Worm (Caenorhabditis elegans) whole organism, late embryonic: ENCODE results near the gene hizr-1.
A peak's percentile ranks its signal among the peaks of the same experiment; 100 is the strongest.

Source experiments
- C38D4.7 ChIP-seq: fragments of 200-800 bp; sonication (Bioruptor generic); optimal IDR thresholded peaks from 2 replicates; lab custom pipeline; 2018; ENCODE audit warnings: mild to moderate bottlenecking, missing genetic modification characterization, moderate library complexity, missing compliant biosample characterization
- F13H6.1 ChIP-seq: sonication (generic microtip); optimal IDR thresholded peaks from 2 replicates; lab custom pipeline; 2016; ENCODE audit warnings: missing genetic modification characterization, missing compliant biosample characterization
- T23F11.4 ChIP-seq: fragments of 200-800 bp; sonication (Bioruptor generic); optimal IDR thresholded peaks from 2 replicates; lab custom pipeline; 2018; ENCODE audit warnings: mild to moderate bottlenecking, missing genetic modification characterization, missing compliant biosample characterization
- Y22D7AL.16 ChIP-seq: sonication (generic microtip); optimal IDR thresholded peaks from 2 replicates; lab custom pipeline; 2016; ENCODE audit warnings: missing genetic modification characterization, missing compliant biosample characterization
- ahr-1 ChIP-seq: sonication (generic microtip); optimal IDR thresholded peaks from 2 replicates; lab custom pipeline; 2016; ENCODE audit warnings: missing genetic modification characterization, missing compliant biosample characterization
- ama-1 ChIP-seq: fragments of 150-350 bp; optimal IDR thresholded peaks from 2 replicates; lab custom pipeline; 2014
- ceh-19 ChIP-seq: fragments of 200-800 bp; sonication (Bioruptor generic); optimal IDR thresholded peaks from 2 replicates; lab custom pipeline; 2018; ENCODE audit warnings: mild to moderate bottlenecking, missing genetic modification characterization, missing compliant biosample characterization
- ceh-2 ChIP-seq: sonication (generic microtip); optimal IDR thresholded peaks from 2 replicates; lab custom pipeline; 2016; ENCODE audit warnings: missing genotype, missing genetic modification characterization, missing compliant biosample characterization
- ceh-22 ChIP-seq: sonication (generic microtip); optimal IDR thresholded peaks from 2 replicates; lab custom pipeline; 2017; ENCODE audit warnings: missing biosample characterization, missing genetic modification characterization
- ceh-30 ChIP-seq: fragments of 150-350 bp; optimal IDR thresholded peaks from 2 replicates; lab custom pipeline; 2014; ENCODE audit warnings: missing biosample characterization, missing genetic modification characterization
- ceh-31 ChIP-seq: sonication (generic microtip); optimal IDR thresholded peaks from 2 replicates; lab custom pipeline; 2016; ENCODE audit warnings: missing genetic modification characterization, missing compliant biosample characterization
- ceh-34 ChIP-seq: sonication (generic microtip); optimal IDR thresholded peaks from 2 replicates; lab custom pipeline; 2016; ENCODE audit warnings: mild to moderate bottlenecking, missing genetic modification characterization, missing compliant biosample characterization
- ceh-45 ChIP-seq: fragments of 200-800 bp; sonication (Bioruptor generic); IDR thresholded peaks from 2 replicates; pipeline ENCODE4 v1.3.6; 2022; ENCODE audit warnings: missing genetic modification reagents, missing genetic modification characterization, missing compliant biosample characterization
- ceh-48 ChIP-seq: sonication (generic microtip); optimal IDR thresholded peaks from 2 replicates; lab custom pipeline; 2016; ENCODE audit warnings: missing genetic modification characterization, inconsistent platforms, missing compliant biosample characterization
- ceh-9 ChIP-seq: sonication (generic microtip); optimal IDR thresholded peaks from 2 replicates; lab custom pipeline; 2016; ENCODE audit warnings: mild to moderate bottlenecking, missing genetic modification characterization, inconsistent platforms, missing compliant biosample characterization
- che-1 ChIP-seq: sonication (generic microtip); optimal IDR thresholded peaks from 2 replicates; lab custom pipeline; 2016; ENCODE audit warnings: mild to moderate bottlenecking, missing genetic modification characterization, missing compliant biosample characterization
- dve-1 ChIP-seq: sonication (generic microtip); optimal IDR thresholded peaks from 2 replicates; lab custom pipeline; 2017; ENCODE audit warnings: antibody characterized with exemption, mild to moderate bottlenecking, missing genetic modification characterization, missing compliant biosample characterization
- eyg-1 ChIP-seq: sonication (generic microtip); optimal IDR thresholded peaks from 2 replicates; lab custom pipeline; 2016; ENCODE audit warnings: missing genotype, missing genetic modification characterization, missing compliant biosample characterization
- fax-1 ChIP-seq: sonication (generic microtip); optimal IDR thresholded peaks from 2 replicates; lab custom pipeline; 2016; ENCODE audit warnings: missing genotype, missing genetic modification characterization, missing compliant biosample characterization
- fkh-6 ChIP-seq: sonication (generic microtip); optimal IDR thresholded peaks from 2 replicates; lab custom pipeline; 2016; ENCODE audit warnings: missing genetic modification characterization, missing compliant biosample characterization
- hlh-13 ChIP-seq: fragments of 200-800 bp; sonication (Bioruptor generic); optimal IDR thresholded peaks from 2 replicates; lab custom pipeline; 2018; ENCODE audit warnings: mild to moderate bottlenecking, missing genetic modification characterization, missing compliant biosample characterization
- hlh-30 ChIP-seq: sonication (generic microtip); optimal IDR thresholded peaks from 2 replicates; lab custom pipeline; 2017; ENCODE audit warnings: antibody characterized with exemption, missing genetic modification characterization, missing compliant biosample characterization; ENCODE audit not compliant: insufficient read depth
- hlh-6 ChIP-seq: sonication (generic microtip); optimal IDR thresholded peaks from 2 replicates; lab custom pipeline; 2016; ENCODE audit warnings: missing genotype, missing genetic modification characterization, missing compliant biosample characterization
- lin-11 ChIP-seq: fragments of 200-800 bp; sonication (Bioruptor generic); optimal IDR thresholded peaks from 2 replicates; lab custom pipeline; 2018; ENCODE audit warnings: mild to moderate bottlenecking, missing genetic modification characterization, missing compliant biosample characterization
- madf-2 ChIP-seq: sonication (generic microtip); optimal IDR thresholded peaks from 2 replicates; lab custom pipeline; 2017; ENCODE audit warnings: missing genetic modification characterization, missing compliant biosample characterization
- nfya-1 ChIP-seq: sonication (generic microtip); optimal IDR thresholded peaks from 2 replicates; lab custom pipeline; 2017; ENCODE audit warnings: missing genetic modification characterization, mild to moderate bottlenecking, missing compliant biosample characterization, antibody characterized with exemption, moderate library complexity
- nhr-11 ChIP-seq: fragments of 150-350 bp; optimal IDR thresholded peaks from 2 replicates; lab custom pipeline; 2014; ENCODE audit warnings: missing biosample characterization, missing genetic modification characterization
- nhr-232 ChIP-seq: sonication (generic microtip); optimal IDR thresholded peaks from 2 replicates; lab custom pipeline; 2016; ENCODE audit warnings: missing genetic modification characterization, missing compliant biosample characterization
- npax-4 ChIP-seq: sonication (generic microtip); optimal IDR thresholded peaks from 2 replicates; lab custom pipeline; 2016; ENCODE audit warnings: missing genetic modification characterization, missing compliant biosample characterization
- odd-2 ChIP-seq: sonication (generic microtip); optimal IDR thresholded peaks from 2 replicates; lab custom pipeline; 2017; ENCODE audit warnings: antibody characterized with exemption, mild to moderate bottlenecking, missing genetic modification characterization, missing compliant biosample characterization
- pag-3 ChIP-seq: sonication (generic microtip); optimal IDR thresholded peaks from 2 replicates; lab custom pipeline; 2016; ENCODE audit warnings: missing compliant biosample characterization, missing genetic modification characterization, borderline replicate concordance
- pat-9 ChIP-seq: fragments of 200-800 bp; sonication (Bioruptor generic); optimal IDR thresholded peaks from 2 replicates; lab custom pipeline; 2018; ENCODE audit warnings: mild to moderate bottlenecking, missing genetic modification characterization, moderate library complexity, missing compliant biosample characterization
- pha-4 ChIP-seq: fragments of 150-350 bp; optimal IDR thresholded peaks from 2 replicates; lab custom pipeline; 2018; ENCODE audit warnings: missing biosample characterization, missing genetic modification reagents, missing genetic modification characterization
- pqm-1 ChIP-seq: sonication (generic microtip); optimal IDR thresholded peaks from 2 replicates; lab custom pipeline; 2016; ENCODE audit warnings: missing genetic modification characterization, missing compliant biosample characterization
- ref-2 ChIP-seq: sonication (generic microtip); optimal IDR thresholded peaks from 2 replicates; lab custom pipeline; 2016; ENCODE audit warnings: missing genetic modification characterization, missing compliant biosample characterization
- rnt-1 ChIP-seq: sonication (generic microtip); optimal IDR thresholded peaks from 2 replicates; lab custom pipeline; 2016; ENCODE audit warnings: missing genetic modification characterization, missing compliant biosample characterization
- sdc-2 ChIP-seq: sonication (generic microtip); optimal IDR thresholded peaks from 2 replicates; lab custom pipeline; 2016; ENCODE audit warnings: missing genotype, missing genetic modification characterization, missing compliant biosample characterization
- sox-2 ChIP-seq: fragments of 200-800 bp; sonication (Bioruptor generic); IDR thresholded peaks from 2 replicates; pipeline ENCODE4 v1.3.6; 2022; ENCODE audit warnings: missing genetic modification reagents, missing genetic modification characterization, missing compliant biosample characterization
- syd-9 ChIP-seq: sonication (generic microtip); optimal IDR thresholded peaks from 2 replicates; lab custom pipeline; 2016; ENCODE audit warnings: mild to moderate bottlenecking, missing genetic modification characterization, moderate library complexity, missing compliant biosample characterization
- unc-3 ChIP-seq, 2 experiments: fragments of 200-800 bp in 1 of 2; sonication (Bioruptor generic) in 1 of 2; sonication (generic microtip) in 1 of 2; conservative IDR thresholded peaks in 1 of 2; optimal IDR thresholded peaks in 1 of 2; 2 replicates each; pipeline versions ENCODE4 v1.3.6 to Lab custom; 2016 to 2022; ENCODE audit warnings: missing compliant biosample characterization in 2 of 2, missing genetic modification characterization in 2 of 2, missing genetic modification reagents in 1 of 2
- unc-42 ChIP-seq: sonication (generic microtip); optimal IDR thresholded peaks from 2 replicates; lab custom pipeline; 2016; ENCODE audit warnings: missing genotype, missing genetic modification characterization, missing compliant biosample characterization
- unc-55 ChIP-seq: sonication (generic microtip); optimal IDR thresholded peaks from 2 replicates; lab custom pipeline; 2017; ENCODE audit warnings: missing biosample characterization, missing genetic modification reagents, missing genetic modification characterization
- unc-86 ChIP-seq: sonication (generic microtip); optimal IDR thresholded peaks from 2 replicates; lab custom pipeline; 2016; ENCODE audit warnings: missing genetic modification characterization, missing compliant biosample characterization
- ztf-16 ChIP-seq: sonication (generic microtip); optimal IDR thresholded peaks from 2 replicates; lab custom pipeline; 2017; ENCODE audit warnings: missing genetic modification characterization, missing compliant biosample characterization

The hizr-1 gene

DNA sequence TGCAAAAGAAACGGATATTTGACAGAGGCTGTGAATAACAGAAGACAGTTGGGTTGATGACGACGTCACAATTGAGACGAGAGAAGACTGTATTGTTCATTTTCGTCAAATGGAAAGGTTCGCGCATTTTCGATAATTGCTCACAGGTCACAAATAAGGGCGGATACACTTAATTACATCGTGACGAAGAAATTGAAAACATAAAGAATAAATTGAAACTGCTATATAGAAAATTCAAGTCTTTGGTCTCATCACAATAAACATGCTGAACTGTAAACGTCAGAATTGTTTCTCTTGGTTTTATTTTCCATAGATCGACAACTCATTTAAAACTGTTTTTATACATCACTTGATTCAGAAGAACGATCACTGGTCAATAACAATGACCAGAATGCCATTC, 8.7 kb downstream of the hizr-1 start, which contains the start of gene ZK455.5:
Gene ZK455.5 (minus strand): TSS at position 101 of the 400 bp plus-strand sequence.
- TF ChIP-seq pqm-1 (no peak), unc-55 (GFP tag; lab: Kevin White, UChicago) (no peak), sdc-2 (tag; lab: Kevin White, UChicago) (no peak), ceh-9 (no peak), ama-1 (lab: Kevin White, UChicago) (no peak), ceh-48 (tag; lab: Kevin White, UChicago) (no peak), pat-9 (no peak), T23F11.4 (no peak), unc-86 (no peak), hlh-30 (no peak), eyg-1 (tag; lab: Kevin White, UChicago) (no peak), ceh-22 (tag; lab: Kevin White, UChicago) (no peak), madf-2 (tag; lab: Kevin White, UChicago) (no peak), ceh-34 (tag; lab: Kevin White, UChicago) (no peak), ceh-30 (no peak), nhr-232 (no peak), nfya-1 (tag; lab: Kevin White, UChicago) (no peak), unc-3 (GFP tag; conservative IDR thresholded peaks at IDR 0.05; lab: Robert Waterston, UW) (no peak), unc-3 (tag; optimal IDR thresholded peaks at IDR 0.05; lab: Kevin White, UChicago) (no peak), nhr-11 (tag; lab: Kevin White, UChicago) (no peak), sox-2 (GFP tag; lab: Robert Waterston, UW) (no peak)

DNA sequence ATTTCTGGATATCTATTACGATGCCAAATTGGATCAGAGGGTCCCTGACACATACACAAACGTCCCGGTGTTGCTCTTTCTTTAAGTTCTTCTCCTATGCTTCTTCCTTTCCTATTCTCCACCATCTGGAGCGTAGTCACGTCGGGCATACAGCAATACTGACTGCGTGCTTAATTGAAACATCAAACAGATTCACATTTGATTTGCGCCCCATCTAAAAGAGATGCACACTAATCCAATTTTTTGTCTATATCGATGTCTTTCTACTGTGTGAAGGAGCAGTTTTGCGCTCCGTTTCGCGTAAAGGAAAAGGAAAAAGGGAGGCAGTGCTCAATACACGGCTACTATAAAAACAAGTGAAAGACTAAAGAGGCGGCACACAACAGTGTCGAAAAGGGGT, 10.6 kb downstream of the hizr-1 start:
- TF ChIP-seq syd-9 (tag; lab: Kevin White, UChicago): no peak
- TF ChIP-seq rnt-1 (tag; lab: Kevin White, UChicago): no peak
- TF ChIP-seq unc-42: peak; percentile 87

DNA sequence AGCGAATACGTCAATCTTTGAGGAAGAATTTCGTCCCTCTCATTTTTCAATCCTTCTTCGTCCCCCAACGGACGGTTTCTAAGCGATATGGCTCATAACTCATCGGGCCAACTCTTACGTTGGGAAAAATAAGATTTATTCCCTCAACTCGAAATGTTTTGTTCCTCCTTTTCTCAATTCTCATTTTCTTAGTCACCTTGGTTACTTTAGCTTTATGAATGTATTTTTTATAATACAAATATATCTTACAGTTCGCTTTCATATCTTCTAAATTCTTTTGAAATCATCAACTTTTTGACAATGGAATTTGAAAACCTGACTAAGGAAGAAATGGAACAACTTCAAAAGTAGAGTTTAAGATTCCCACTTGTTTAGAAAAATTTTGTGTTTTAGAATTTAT, 11.3 kb downstream of the hizr-1 start, which contains the start of gene npr-9:
Gene npr-9 (plus strand): TSS at position 301 of the 400 bp plus-strand sequence.
- no peak for TF ChIP-seq eyg-1 (tag; lab: Kevin White, UChicago)
- TF ChIP-seq hlh-6 (tag; lab: Kevin White, UChicago): no peak
- no peak for TF ChIP-seq lin-11 (tag; lab: Kevin White, UChicago)
- no peak for TF ChIP-seq sox-2 (GFP tag; lab: Robert Waterston, UW)
- TF ChIP-seq pha-4 (tag; lab: Kevin White, UChicago): no peak
- no peak for TF ChIP-seq sdc-2 (tag; lab: Kevin White, UChicago)
- TF ChIP-seq ref-2: no peak
- no peak for TF ChIP-seq ceh-31 (tag; lab: Kevin White, UChicago)
- no peak for TF ChIP-seq che-1 (tag; lab: Kevin White, UChicago)
- no peak for TF ChIP-seq hlh-13 (GFP tag; lab: Kevin White, UChicago)
- no peak for TF ChIP-seq nhr-11 (tag; lab: Kevin White, UChicago)
- TF ChIP-seq T23F11.4: no peak
- no peak for TF ChIP-seq unc-42
- no peak for TF ChIP-seq odd-2 (tag; lab: Kevin White, UChicago)
- TF ChIP-seq ceh-2 (tag; lab: Kevin White, UChicago): no peak
- TF ChIP-seq fax-1 (tag; lab: Kevin White, UChicago): no peak

DNA sequence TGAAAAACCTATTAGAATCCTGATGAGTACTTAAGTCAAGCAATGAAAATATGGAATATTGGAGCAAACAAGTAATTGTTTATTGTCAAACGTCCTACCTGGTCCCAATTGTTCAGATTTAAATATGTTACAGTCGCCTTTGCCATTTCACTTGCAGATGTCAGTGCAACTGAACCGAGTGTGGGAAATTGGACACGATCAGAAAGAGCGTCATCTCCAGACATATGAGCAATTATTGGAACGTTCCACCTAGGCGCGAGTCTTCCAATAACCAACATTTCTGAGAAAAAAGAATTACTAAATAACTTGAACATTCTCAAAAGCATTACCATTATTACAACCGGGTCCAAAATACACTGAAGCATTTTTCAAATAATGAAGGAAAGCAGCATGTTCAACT, 19.0 kb downstream of the hizr-1 start:
- TF ChIP-seq pag-3 (tag; lab: Kevin White, UChicago) (no peak), madf-2 (tag; lab: Kevin White, UChicago) (no peak), che-1 (tag; lab: Kevin White, UChicago) (no peak), ceh-48 (tag; lab: Kevin White, UChicago) (no peak), ztf-16 (tag; lab: Kevin White, UChicago) (no peak), npax-4 (no peak), fkh-6 (tag; lab: Kevin White, UChicago) (no peak), ahr-1 (tag; lab: Kevin White, UChicago) (no peak), pha-4 (tag; lab: Kevin White, UChicago) (no peak), ceh-45 (GFP tag; lab: Robert Waterston, UW) (no peak), T23F11.4 (no peak), hlh-6 (tag; lab: Kevin White, UChicago) (no peak), C38D4.7 (no peak), F13H6.1 (tag; lab: Kevin White, UChicago) (no peak), ceh-19 (no peak), nfya-1 (tag; lab: Kevin White, UChicago) (no peak), dve-1 (tag; lab: Kevin White, UChicago) (no peak), syd-9 (tag; lab: Kevin White, UChicago) (no peak), rnt-1 (tag; lab: Kevin White, UChicago) (no peak), Y22D7AL.16 (tag; lab: Kevin White, UChicago) (no peak)
